Fruit fly (Drosophila melanogaster) whole organism, prepupa: ENCODE results near the gene CG5639.

Experiments
- Blimp-1 ChIP-seq: fragments of 200-800 bp; sonication (Bioruptor generic); optimal IDR thresholded peaks from 3 replicates; lab custom pipeline; 2017; ENCODE audit warnings: missing biosample characterization, missing genetic modification characterization, mild to moderate bottlenecking, moderate library complexity, missing genetic modification reagents
- CG10631 ChIP-seq: fragments of 200-800 bp; sonication (Bioruptor generic); optimal IDR thresholded peaks from 2 replicates; lab custom pipeline; 2016; ENCODE audit warnings: missing biosample characterization, missing genetic modification characterization
- CG10669 ChIP-seq: fragments of 200-800 bp; sonication (Bioruptor generic); optimal IDR thresholded peaks from 3 replicates; lab custom pipeline; 2018; ENCODE audit warnings: missing biosample characterization, mild to moderate bottlenecking, missing genetic modification characterization, moderate library complexity
- CG11762 ChIP-seq: fragments of 200-800 bp; sonication (Bioruptor generic); optimal IDR thresholded peaks from 3 replicates; lab custom pipeline; 2016; ENCODE audit warnings: missing biosample characterization, missing genetic modification characterization; ENCODE audit not compliant: insufficient read depth
- CG11902 ChIP-seq: fragments of 200-800 bp; sonication (Bioruptor generic); optimal IDR thresholded peaks from 3 replicates; lab custom pipeline; 2016; ENCODE audit warnings: missing biosample characterization, missing genetic modification characterization
- CG15336 ChIP-seq: fragments of 200-800 bp; sonication (Bioruptor generic); IDR thresholded peaks from 2 replicates; pipeline ENCODE4 v1.3.6; 2022; ENCODE audit warnings: missing biosample characterization, missing genetic modification characterization
- CG1621 ChIP-seq: fragments of 200-800 bp; sonication (Bioruptor generic); optimal IDR thresholded peaks from 3 replicates; lab custom pipeline; 2018; ENCODE audit warnings: missing biosample characterization, mild to moderate bottlenecking, missing genetic modification characterization
- CG3032 ChIP-seq: fragments of 200-800 bp; optimal IDR thresholded peaks from 2 replicates; lab custom pipeline; 2019; ENCODE audit warnings: missing biosample characterization, mild to moderate bottlenecking, missing genetic modification characterization, moderate library complexity
- CG31627 ChIP-seq: fragments of 200-800 bp; sonication (Bioruptor generic); optimal IDR thresholded peaks from 3 replicates; lab custom pipeline; 2016; ENCODE audit warnings: missing biosample characterization, missing genetic modification characterization
- CG32006 ChIP-seq: fragments of 200-800 bp; sonication (Bioruptor generic); optimal IDR thresholded peaks from 3 replicates; lab custom pipeline; 2017; ENCODE audit warnings: missing biosample characterization, mild to moderate bottlenecking, missing genetic modification characterization
- CG34406 ChIP-seq: fragments of 200-800 bp; sonication (Bioruptor generic); optimal IDR thresholded peaks from 3 replicates; lab custom pipeline; 2016; ENCODE audit warnings: missing biosample characterization, missing genetic modification characterization
- CG3919 ChIP-seq: fragments of 200-800 bp; sonication (Bioruptor generic); optimal IDR thresholded peaks from 3 replicates; lab custom pipeline; 2016; ENCODE audit warnings: missing biosample characterization, missing genetic modification characterization
- CG4318 ChIP-seq: fragments of 200-800 bp; sonication (Bioruptor generic); optimal IDR thresholded peaks from 3 replicates; lab custom pipeline; 2017; ENCODE audit warnings: missing biosample characterization, mild to moderate bottlenecking, missing genetic modification characterization
- CG6276 ChIP-seq: fragments of 200-800 bp; sonication (Bioruptor generic); optimal IDR thresholded peaks from 2 replicates; lab custom pipeline; 2017; ENCODE audit warnings: missing biosample characterization, mild to moderate bottlenecking, missing genetic modification characterization
- CG6808 ChIP-seq: fragments of 200-800 bp; sonication (Bioruptor generic); optimal IDR thresholded peaks from 3 replicates; lab custom pipeline; 2017; ENCODE audit warnings: missing biosample characterization, missing genetic modification characterization, mild to moderate bottlenecking, moderate library complexity, missing genetic modification reagents
- CG6854 ChIP-seq: fragments of 200-800 bp; sonication (Bioruptor generic); optimal IDR thresholded peaks from 2 replicates; lab custom pipeline; 2017; ENCODE audit warnings: missing biosample characterization, mild to moderate bottlenecking, missing genetic modification characterization
- CG8119 ChIP-seq: fragments of 200-800 bp; sonication (Bioruptor generic); IDR thresholded peaks from 3 replicates; pipeline ENCODE4 v1.3.6; 2022; ENCODE audit warnings: missing biosample characterization, missing genetic modification characterization
- CG8319 ChIP-seq: fragments of 200-800 bp; sonication (Bioruptor generic); optimal IDR thresholded peaks from 3 replicates; lab custom pipeline; 2016; ENCODE audit warnings: missing biosample characterization, missing genetic modification characterization
- CG9139 ChIP-seq: fragments of 200-800 bp; sonication (Bioruptor generic); optimal IDR thresholded peaks from 3 replicates; lab custom pipeline; 2017; ENCODE audit warnings: missing biosample characterization, mild to moderate bottlenecking, missing genetic modification characterization
- Eip78C ChIP-seq: fragments of 200-800 bp; sonication (Bioruptor generic); peaks from one replicate; lab custom pipeline; 2016; ENCODE audit warnings: missing biosample characterization, missing genetic modification characterization
- Ets21C ChIP-seq: fragments of 200-800 bp; sonication (Bioruptor generic); optimal IDR thresholded peaks from 3 replicates; lab custom pipeline; 2016; ENCODE audit warnings: missing biosample characterization, missing genetic modification characterization
- Ets96B ChIP-seq: fragments of 200-800 bp; optimal IDR thresholded peaks from 2 replicates; lab custom pipeline; 2019; ENCODE audit warnings: missing biosample characterization, mild to moderate bottlenecking, missing genetic modification characterization, moderate library complexity
- Hr4 ChIP-seq: fragments of 200-800 bp; sonication (Bioruptor generic); optimal IDR thresholded peaks from 3 replicates; lab custom pipeline; 2016; ENCODE audit warnings: missing biosample characterization, missing genetic modification characterization
- Lpt ChIP-seq: fragments of 200-800 bp; sonication (Bioruptor generic); optimal IDR thresholded peaks from 3 replicates; lab custom pipeline; 2016; ENCODE audit warnings: missing biosample characterization, missing genetic modification characterization
- Met ChIP-seq: fragments of 200-800 bp; sonication (Bioruptor generic); optimal IDR thresholded peaks from 3 replicates; lab custom pipeline; 2016; ENCODE audit warnings: missing biosample characterization, missing genetic modification characterization
- OdsH ChIP-seq: fragments of 200-800 bp; sonication (Bioruptor generic); optimal IDR thresholded peaks from 3 replicates; lab custom pipeline; 2016; ENCODE audit warnings: missing biosample characterization, missing genetic modification characterization
- Smox ChIP-seq: fragments of 200-800 bp; sonication (Bioruptor generic); optimal IDR thresholded peaks from 3 replicates; lab custom pipeline; 2016; ENCODE audit warnings: missing biosample characterization, missing genetic modification characterization
- Sox102F ChIP-seq: fragments of 200-800 bp; sonication (Bioruptor generic); optimal IDR thresholded peaks from 2 replicates; lab custom pipeline; 2016; ENCODE audit warnings: missing biosample characterization, mild to moderate bottlenecking, missing genetic modification characterization
- Sox14 ChIP-seq: fragments of 200-800 bp; sonication (Bioruptor generic); optimal IDR thresholded peaks from 3 replicates; lab custom pipeline; 2016; ENCODE audit warnings: missing biosample characterization, missing genetic modification characterization
- achi ChIP-seq: fragments of 200-800 bp; sonication (Bioruptor generic); optimal IDR thresholded peaks from 3 replicates; lab custom pipeline; 2016; ENCODE audit warnings: missing biosample characterization, missing genetic modification characterization
- acj6 ChIP-seq: fragments of 200-800 bp; sonication (Bioruptor generic); optimal IDR thresholded peaks from 3 replicates; lab custom pipeline; 2016; ENCODE audit warnings: missing biosample characterization, missing genetic modification characterization
- cyc ChIP-seq: fragments of 200-800 bp; sonication (Bioruptor generic); optimal IDR thresholded peaks from 3 replicates; lab custom pipeline; 2016; ENCODE audit warnings: missing biosample characterization, missing genetic modification characterization
- dac ChIP-seq: fragments of 200-800 bp; sonication (Bioruptor generic); optimal IDR thresholded peaks from 2 replicates; lab custom pipeline; 2017; ENCODE audit warnings: missing biosample characterization, mild to moderate bottlenecking, missing genetic modification characterization
- dsx ChIP-seq: fragments of 200-800 bp; optimal IDR thresholded peaks from 3 replicates; lab custom pipeline; 2019; ENCODE audit warnings: missing biosample characterization, mild to moderate bottlenecking, missing genetic modification characterization, moderate library complexity; ENCODE audit not compliant: poor library complexity, severe bottlenecking
- eg ChIP-seq: fragments of 200-800 bp; sonication (Bioruptor generic); IDR thresholded peaks from 3 replicates; pipeline ENCODE4 v1.3.6; 2022; ENCODE audit warnings: missing biosample characterization, missing genetic modification characterization
- esn ChIP-seq: fragments of 200-800 bp; sonication (Bioruptor generic); optimal IDR thresholded peaks from 2 replicates; lab custom pipeline; 2016; ENCODE audit warnings: missing biosample characterization, mild to moderate bottlenecking, missing genetic modification characterization, moderate library complexity
- fd59A ChIP-seq: fragments of 200-800 bp; sonication (Bioruptor generic); optimal IDR thresholded peaks from 2 replicates; lab custom pipeline; 2017; ENCODE audit warnings: missing biosample characterization, mild to moderate bottlenecking, missing genetic modification characterization, missing genetic modification reagents
- fd85E ChIP-seq: fragments of 200-800 bp; sonication (Bioruptor generic); optimal IDR thresholded peaks from 3 replicates; lab custom pipeline; 2016; ENCODE audit warnings: missing biosample characterization, missing genetic modification characterization
- fkh ChIP-seq: fragments of 200-800 bp; sonication (Bioruptor generic); optimal IDR thresholded peaks from 3 replicates; lab custom pipeline; 2017; ENCODE audit warnings: missing biosample characterization, mild to moderate bottlenecking, missing genetic modification characterization, moderate library complexity
- lz ChIP-seq: fragments of 200-800 bp; sonication (Bioruptor generic); optimal IDR thresholded peaks from 3 replicates; lab custom pipeline; 2016; ENCODE audit warnings: missing biosample characterization, missing genetic modification characterization
- pdm3 ChIP-seq: fragments of 200-800 bp; sonication (Bioruptor generic); optimal IDR thresholded peaks from 3 replicates; lab custom pipeline; 2016; ENCODE audit warnings: missing biosample characterization, missing genetic modification characterization
- salr ChIP-seq, 2 experiments: fragments of 200-800 bp; sonication (Bioruptor generic); optimal IDR thresholded peaks; 3 replicates each; lab custom pipeline; 2016 to 2018; ENCODE audit warnings: missing biosample characterization in 2 of 2, missing genetic modification characterization in 2 of 2, mild to moderate bottlenecking in 1 of 2
- spab ChIP-seq: fragments of 200-800 bp; sonication (Bioruptor generic); optimal IDR thresholded peaks from 2 replicates; lab custom pipeline; 2017; ENCODE audit warnings: missing biosample characterization, mild to moderate bottlenecking, missing genetic modification characterization, missing genetic modification reagents
- svp ChIP-seq: fragments of 200-800 bp; sonication (Bioruptor generic); peaks from one replicate; lab custom pipeline; 2016; ENCODE audit warnings: missing biosample characterization, missing genetic modification characterization
- vri ChIP-seq: fragments of 200-800 bp; sonication (Bioruptor generic); optimal IDR thresholded peaks from 3 replicates; lab custom pipeline; 2016; ENCODE audit warnings: missing biosample characterization, mild to moderate bottlenecking, missing genetic modification characterization

The CG5639 gene

dm6 chr3R:27558660-27559319, 37.1 kb downstream of the CG5639 start, which contains the start of gene Klp98A:
Gene Klp98A, minus strand, starts transcription at chr3R:27559145.
- TF ChIP-seq CG34406 (no peak), CG4318 (GFP tag; lab: Kevin White, UChicago) (no peak), Met (GFP tag; lab: Kevin White, UChicago) (no peak), CG6808 (GFP tag; lab: Kevin White, UChicago) (no peak), fd59A (no peak), lz (GFP tag; lab: Kevin White, UChicago) (no peak), OdsH (GFP tag; lab: Kevin White, UChicago) (no peak), Lpt (GFP tag; lab: Kevin White, UChicago) (no peak), fkh (GFP tag; lab: Kevin White, UChicago) (no peak), CG10669 (GFP tag; lab: Kevin White, UChicago) (no peak), Eip78C (GFP tag; lab: Kevin White, UChicago) (peak; percentile 54), dac (GFP tag; lab: Kevin White, UChicago) (no peak), svp (GFP tag; lab: Kevin White, UChicago) (no peak), CG1621 (no peak), pdm3 (no peak), Sox102F (GFP tag; lab: Kevin White, UChicago) (no peak), Ets21C (GFP tag; lab: Kevin White, UChicago) (no peak), CG3032 (no peak), CG10631 (GFP tag; lab: Kevin White, UChicago) (no peak), CG9139 (GFP tag; lab: Kevin White, UChicago) (no peak), CG15336 (peak; percentile 42; the same call in 1 of the 2 replicates), acj6 (GFP tag; lab: Kevin White, UChicago) (no peak), dsx (GFP tag; lab: Kevin White, UChicago) (peak; percentile 54), CG8319 (GFP tag; lab: Kevin White, UChicago) (no peak), Blimp-1 (no peak), spab (GFP tag; lab: Kevin White, UChicago) (no peak), CG8119 (no peak; the same call in 2 of the 3 replicates), esn (peak; percentile 38), achi (GFP tag; lab: Kevin White, UChicago) (no peak), vri (peak; percentile 28), CG6276 (GFP tag; lab: Kevin White, UChicago) (no peak), fd85E (GFP tag; lab: Kevin White, UChicago) (no peak), Ets96B (no peak), CG11902 (no peak), Smox (GFP tag; lab: Kevin White, UChicago) (no peak), CG6854 (GFP tag; lab: Kevin White, UChicago) (peak; percentile 50), eg (GFP tag; lab: Robert Waterston, UW) (no peak), CG3919 (no peak), CG31627 (no peak), Sox14 (GFP tag; lab: Kevin White, UChicago) (peak; percentile 46), CG11762 (no peak), cyc (no peak), CG32006 (no peak), salr (GFP tag; optimal IDR thresholded peaks at IDR 0.05; lab: Kevin White, UChicago) (no peak), Hr4 (GFP tag; lab: Kevin White, UChicago) (no peak)
- TF ChIP-seq, all 60 proteins: peak for 7
